Worm (Caenorhabditis elegans): ENCODE measurements around the gene amt-1.
A peak's percentile ranks its signal among the peaks of the same experiment; 100 is the strongest.

Gene amt-1

DNA sequence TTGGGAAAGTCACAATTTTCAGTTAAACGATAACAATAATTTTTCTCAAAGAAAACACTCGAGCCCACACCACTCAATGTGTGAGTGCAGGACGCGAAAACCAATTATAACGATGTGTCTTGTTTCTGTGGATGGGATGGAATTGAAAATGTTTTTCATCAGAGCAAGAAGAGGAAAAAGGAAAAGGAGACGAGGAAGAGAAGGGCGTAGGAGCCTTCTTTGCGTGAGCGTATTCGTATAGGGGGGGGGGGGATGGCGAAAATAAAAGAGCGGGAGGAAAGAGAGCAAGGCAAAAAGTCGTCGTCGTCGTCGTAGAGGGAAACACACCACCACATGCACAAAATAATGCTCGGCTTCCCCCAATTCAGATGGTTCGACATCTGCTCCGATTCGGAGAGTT is 48.8 kb downstream of the amt-1 start (continued):
- TF ChIP-seq pax-3 (tag; optimal IDR thresholded peaks at IDR 0.05) (no peak), tlp-1 (tag; optimal IDR thresholded peaks at IDR 0.05) (no peak), C34B4.2 (tag; optimal IDR thresholded peaks at IDR 0.05) (no peak), dpl-1 (GFP tag; optimal IDR thresholded peaks at IDR 0.05) (no peak)

DNA sequence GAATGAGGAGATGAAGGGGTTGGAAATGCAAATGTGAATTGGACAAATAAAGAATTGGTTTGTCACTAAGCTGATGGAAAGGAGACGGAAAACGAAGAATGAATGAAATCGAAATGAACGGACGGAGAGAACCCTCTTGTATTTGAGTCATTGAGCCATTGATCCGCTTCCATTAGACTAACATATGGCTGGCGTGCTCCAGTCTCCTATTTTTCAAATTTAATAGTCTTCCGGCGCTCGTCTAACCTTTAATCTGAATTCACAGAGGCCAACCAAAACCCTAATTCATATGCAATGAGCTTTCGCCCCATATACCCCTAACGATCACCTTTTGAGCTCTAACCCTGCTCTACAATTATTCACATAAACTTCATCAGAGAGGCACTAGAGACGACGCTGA is 50.8 kb downstream of the amt-1 start, which contains the start of gene C46C11.3:
Gene C46C11.3, plus strand, starts transcription at position 301 of the 400 bp plus-strand sequence.
- TF ChIP-seq fkh-8 (tag; optimal IDR thresholded peaks at IDR 0.05) (peak; percentile 24), nhr-84 (tag; optimal IDR thresholded peaks at IDR 0.05) (no peak)

All from whole organism, L1 larva.